Worm (Caenorhabditis elegans): Measurements from ENCODE around the gene R07G3.7.

ce11 chrII:7598702-7599314 is 14.7 kb downstream of the R07G3.7 start, which contains the start of gene pgam-5:
- TF ChIP-seq ceh-24 (tag; optimal IDR thresholded peaks at IDR 0.05) = no peak
- TF ChIP-seq pqm-1 (tag; optimal IDR thresholded peaks at IDR 0.05) = no peak
- no peak for TF ChIP-seq odd-2 (tag; optimal IDR thresholded peaks at IDR 0.05)
